Fruit fly (Drosophila melanogaster) whole organism, embryonic: ENCODE results near the gene Nup358.

Experiments
- Atf6 ChIP-seq: fragments of 200-800 bp; sonication (Bioruptor generic); IDR thresholded peaks from 2 replicates; pipeline ENCODE4 v1.3.6; 2022; ENCODE audit warnings: missing biosample characterization, missing genetic modification characterization
- CG10462 ChIP-seq: fragments of 200-800 bp; sonication (Bioruptor generic); optimal IDR thresholded peaks from 2 replicates; lab custom pipeline; 2016; ENCODE audit warnings: missing biosample characterization, missing genetic modification characterization
- CG11398 ChIP-seq: fragments of 200-800 bp; sonication (Bioruptor generic); optimal IDR thresholded peaks from 2 replicates; lab custom pipeline; 2016; ENCODE audit warnings: missing biosample characterization, missing genetic modification characterization
- CG11695 ChIP-seq: fragments of 200-800 bp; sonication (Bioruptor generic); IDR thresholded peaks from 3 replicates; pipeline ENCODE4 v1.3.6; 2022; ENCODE audit warnings: missing biosample characterization, missing genetic modification characterization
- CG11723 ChIP-seq: fragments of 200-800 bp; sonication (Bioruptor generic); optimal IDR thresholded peaks from 2 replicates; lab custom pipeline; 2017; ENCODE audit warnings: missing biosample characterization, mild to moderate bottlenecking, missing genetic modification characterization
- CG13287 ChIP-seq: fragments of 200-800 bp; sonication (Bioruptor generic); IDR thresholded peaks from 2 replicates; pipeline ENCODE4 v1.3.6; 2022; ENCODE audit warnings: missing biosample characterization, missing genetic modification characterization; ENCODE audit not compliant: partially characterized antibody
- CG13296 ChIP-seq: fragments of 200-800 bp; sonication (Bioruptor generic); optimal IDR thresholded peaks from 3 replicates; lab custom pipeline; 2018; ENCODE audit warnings: missing biosample characterization, mild to moderate bottlenecking, missing genetic modification characterization
- CG14965 ChIP-seq: fragments of 200-800 bp; sonication (Bioruptor generic); optimal IDR thresholded peaks from 2 replicates; lab custom pipeline; 2016; ENCODE audit warnings: missing biosample characterization, missing genetic modification characterization, borderline replicate concordance
- CG1529 ChIP-seq: fragments of 200-800 bp; sonication (Bioruptor generic); optimal IDR thresholded peaks from 3 replicates; lab custom pipeline; 2018; ENCODE audit warnings: missing biosample characterization, missing genetic modification characterization
- CG15479 ChIP-seq: fragments of 200-800 bp; sonication (Bioruptor generic); optimal IDR thresholded peaks from 3 replicates; lab custom pipeline; 2019; ENCODE audit warnings: missing biosample characterization, mild to moderate bottlenecking, missing genetic modification characterization, moderate library complexity
- CG1602 ChIP-seq: fragments of 200-800 bp; sonication (Bioruptor generic); optimal IDR thresholded peaks from 3 replicates; lab custom pipeline; 2016; ENCODE audit warnings: missing biosample characterization, missing genetic modification characterization
- CG17829 ChIP-seq: fragments of 200-800 bp; optimal IDR thresholded peaks from 2 replicates; lab custom pipeline; 2019; ENCODE audit warnings: missing biosample characterization, mild to moderate bottlenecking, missing genetic modification characterization, moderate library complexity
- CG18476 ChIP-seq: fragments of 200-800 bp; sonication (Bioruptor generic); optimal IDR thresholded peaks from 2 replicates; lab custom pipeline; 2016; ENCODE audit warnings: missing biosample characterization, mild to moderate bottlenecking, missing genetic modification characterization
- CG30431 ChIP-seq: fragments of 200-800 bp; sonication (Bioruptor generic); optimal IDR thresholded peaks from 2 replicates; lab custom pipeline; 2017; ENCODE audit warnings: missing biosample characterization, missing genetic modification characterization
- CG3281 ChIP-seq: fragments of 200-800 bp; sonication (Bioruptor generic); optimal IDR thresholded peaks from 3 replicates; lab custom pipeline; 2017; ENCODE audit warnings: missing biosample characterization, mild to moderate bottlenecking, missing genetic modification characterization
- CG33213 ChIP-seq: fragments of 200-800 bp; sonication (Bioruptor generic); optimal IDR thresholded peaks from 3 replicates; lab custom pipeline; 2016; ENCODE audit warnings: missing biosample characterization, missing genetic modification characterization
- CG3995 ChIP-seq: fragments of 200-800 bp; sonication (Bioruptor generic); optimal IDR thresholded peaks from 3 replicates; lab custom pipeline; 2016; ENCODE audit warnings: missing biosample characterization, missing genetic modification characterization
- CG4707 ChIP-seq: fragments of 200-800 bp; sonication (Bioruptor generic); optimal IDR thresholded peaks from 2 replicates; lab custom pipeline; 2018; ENCODE audit warnings: missing biosample characterization, mild to moderate bottlenecking, missing genetic modification characterization, moderate library complexity
- CG4820 ChIP-seq: fragments of 200-800 bp; sonication (Bioruptor generic); optimal IDR thresholded peaks from 3 replicates; lab custom pipeline; 2016; ENCODE audit warnings: missing biosample characterization, missing genetic modification characterization
- CG6175 ChIP-seq: fragments of 200-800 bp; sonication (Bioruptor generic); IDR thresholded peaks from 3 replicates; pipeline ENCODE4 v1.3.6; 2022; ENCODE audit warnings: missing biosample characterization, missing genetic modification characterization
- CG6654 ChIP-seq: fragments of 200-800 bp; sonication (Bioruptor generic); optimal IDR thresholded peaks from 2 replicates; lab custom pipeline; 2017; ENCODE audit warnings: missing biosample characterization, mild to moderate bottlenecking, missing genetic modification characterization
- CG6854 ChIP-seq: fragments of 200-800 bp; sonication (Bioruptor generic); optimal IDR thresholded peaks from 3 replicates; lab custom pipeline; 2017; ENCODE audit warnings: missing biosample characterization, mild to moderate bottlenecking, missing genetic modification characterization
- CG7556 ChIP-seq: fragments of 200-800 bp; sonication (Bioruptor generic); optimal IDR thresholded peaks from 2 replicates; lab custom pipeline; 2017; ENCODE audit warnings: missing biosample characterization, mild to moderate bottlenecking, missing genetic modification characterization
- CG8281 ChIP-seq: fragments of 200-800 bp; sonication (Bioruptor generic); optimal IDR thresholded peaks from 2 replicates; lab custom pipeline; 2018; ENCODE audit warnings: missing biosample characterization, mild to moderate bottlenecking, missing genetic modification characterization, moderate library complexity
- CG8924 ChIP-seq: fragments of 200-800 bp; optimal IDR thresholded peaks from 3 replicates; lab custom pipeline; 2019; ENCODE audit warnings: missing biosample characterization, mild to moderate bottlenecking, missing genetic modification characterization, moderate library complexity
- CkIIα-i1 ChIP-seq: fragments of 200-800 bp; sonication (Bioruptor generic); IDR thresholded peaks from 2 replicates; pipeline ENCODE4 v1.3.6; 2022; ENCODE audit warnings: missing biosample characterization, missing genetic modification characterization
- Deaf1 ChIP-seq: fragments of 200-800 bp; optimal IDR thresholded peaks from 3 replicates; lab custom pipeline; 2019; ENCODE audit warnings: missing biosample characterization, mild to moderate bottlenecking, missing genetic modification characterization, moderate library complexity
- Dip2 ChIP-seq: fragments of 200-800 bp; sonication (Bioruptor generic); IDR thresholded peaks from 2 replicates; pipeline ENCODE4 v1.3.6; 2022; ENCODE audit warnings: missing biosample characterization, missing genetic modification characterization
- Dll ChIP-seq: fragments of 200-800 bp; sonication (Bioruptor generic); IDR thresholded peaks from 4 replicates; pipeline ENCODE4 v1.3.6; 2022; ENCODE audit warnings: missing biosample characterization, missing genetic modification characterization; ENCODE audit not compliant: partially characterized antibody
- Drgx ChIP-seq: fragments of 200-800 bp; sonication (Bioruptor generic); IDR thresholded peaks from 2 replicates; pipeline ENCODE4 v1.3.6; 2022; ENCODE audit warnings: missing biosample characterization, missing genetic modification characterization
- Ets97D ChIP-seq: fragments of 200-800 bp; sonication (Bioruptor generic); optimal IDR thresholded peaks from 3 replicates; lab custom pipeline; 2016; ENCODE audit warnings: missing biosample characterization, missing genetic modification characterization
- Fer1 ChIP-seq: fragments of 200-800 bp; sonication (Bioruptor generic); optimal IDR thresholded peaks from 2 replicates; lab custom pipeline; 2017; ENCODE audit warnings: missing biosample characterization, mild to moderate bottlenecking, missing genetic modification characterization
- Gug ChIP-seq: fragments of 200-800 bp; sonication (Bioruptor generic); IDR thresholded peaks from 4 replicates; pipeline ENCODE4 v1.3.6; 2022; ENCODE audit warnings: missing biosample characterization, missing genetic modification characterization
- Hand ChIP-seq: fragments of 200-800 bp; sonication (Bioruptor generic); optimal IDR thresholded peaks from 2 replicates; lab custom pipeline; 2017; ENCODE audit warnings: mild to moderate bottlenecking, missing biosample characterization, missing genetic modification reagents, missing genetic modification characterization
- Hr3 ChIP-seq: fragments of 200-800 bp; sonication (Bioruptor generic); optimal IDR thresholded peaks from 3 replicates; lab custom pipeline; 2016; ENCODE audit warnings: missing biosample characterization, missing genetic modification characterization
- NC2β ChIP-seq: fragments of 200-800 bp; sonication (Bioruptor generic); optimal IDR thresholded peaks from 2 replicates; lab custom pipeline; 2016; ENCODE audit warnings: missing biosample characterization, missing genetic modification characterization
- abd-A ChIP-seq: fragments of 200-800 bp; sonication (Bioruptor generic); optimal IDR thresholded peaks from 3 replicates; lab custom pipeline; 2019; ENCODE audit warnings: missing biosample characterization, mild to moderate bottlenecking, missing genetic modification characterization, moderate library complexity
- croc ChIP-seq: fragments of 200-800 bp; sonication (Bioruptor generic); conservative IDR thresholded peaks from 3 replicates; pipeline ENCODE4 v1.3.6; 2022; ENCODE audit warnings: missing biosample characterization, missing genetic modification characterization
- crol ChIP-seq: fragments of 200-800 bp; sonication (Bioruptor generic); IDR thresholded peaks from 2 replicates; pipeline ENCODE4 v1.3.6; 2022; ENCODE audit warnings: missing biosample characterization, missing genetic modification characterization
- dmrt99B ChIP-seq: fragments of 200-800 bp; sonication (Bioruptor generic); optimal IDR thresholded peaks from 2 replicates; lab custom pipeline; 2018; ENCODE audit warnings: missing biosample characterization, mild to moderate bottlenecking, missing genetic modification characterization, moderate library complexity
- dysf ChIP-seq: fragments of 200-800 bp; sonication (Bioruptor generic); IDR thresholded peaks from 3 replicates; pipeline ENCODE4 v1.3.6; 2022; ENCODE audit warnings: missing biosample characterization, missing genetic modification characterization
- fru ChIP-seq: fragments of >200 bp; optimal IDR thresholded peaks from 2 replicates; lab custom pipeline; 2017
- gsb ChIP-seq: fragments of 200-800 bp; sonication (Bioruptor generic); IDR thresholded peaks from 2 replicates; pipeline ENCODE4 v1.3.6; 2022; ENCODE audit warnings: missing biosample characterization, missing genetic modification characterization
- gt ChIP-seq: fragments of 200-800 bp; sonication (Bioruptor generic); IDR thresholded peaks from 2 replicates; pipeline ENCODE4 v1.3.6; 2022; ENCODE audit warnings: missing biosample characterization, missing genetic modification characterization
- lab ChIP-seq: fragments of 200-800 bp; sonication (Bioruptor generic); optimal IDR thresholded peaks from 3 replicates; lab custom pipeline; 2017; ENCODE audit warnings: missing biosample characterization, missing genetic modification characterization, mild to moderate bottlenecking, moderate library complexity, missing genetic modification reagents
- pita ChIP-seq: fragments of 200-800 bp; sonication (Bioruptor generic); optimal IDR thresholded peaks from 2 replicates; lab custom pipeline; 2017; ENCODE audit warnings: missing biosample characterization, mild to moderate bottlenecking, missing genetic modification characterization
- ranshi ChIP-seq: fragments of 200-800 bp; sonication (Bioruptor generic); IDR thresholded peaks from 2 replicates; pipeline ENCODE4 v1.3.6; 2022; ENCODE audit warnings: missing biosample characterization, missing genetic modification characterization
- run ChIP-seq: fragments of 200-800 bp; sonication (Bioruptor generic); optimal IDR thresholded peaks from 3 replicates; lab custom pipeline; 2018; ENCODE audit warnings: missing biosample characterization, mild to moderate bottlenecking, missing genetic modification characterization
- salm ChIP-seq: fragments of 200-800 bp; sonication (Bioruptor generic); optimal IDR thresholded peaks from 2 replicates; lab custom pipeline; 2018; ENCODE audit warnings: missing biosample characterization, mild to moderate bottlenecking, missing genetic modification characterization
- sima ChIP-seq: fragments of 200-800 bp; sonication (Bioruptor generic); optimal IDR thresholded peaks from 2 replicates; lab custom pipeline; 2016; ENCODE audit warnings: missing biosample characterization, missing genetic modification characterization
- sisA ChIP-seq: fragments of 200-800 bp; sonication (Bioruptor generic); IDR thresholded peaks from 2 replicates; pipeline ENCODE4 v1.3.6; 2022; ENCODE audit warnings: missing biosample characterization, missing genetic modification characterization
- sqz ChIP-seq: fragments of 200-800 bp; sonication (Bioruptor generic); optimal IDR thresholded peaks from 3 replicates; lab custom pipeline; 2018; ENCODE audit warnings: missing biosample characterization, mild to moderate bottlenecking, missing genetic modification characterization
- vfl ChIP-seq: fragments of 200-800 bp; sonication (Bioruptor generic); optimal IDR thresholded peaks from 2 replicates; lab custom pipeline; 2016; ENCODE audit warnings: missing biosample characterization, missing genetic modification characterization

The Nup358 gene

dm6 chr3R:25275276-25275675 is 26.1 kb downstream of the Nup358 start (continued):
- no peak for TF ChIP-seq Gug (GFP tag; lab: Robert Waterston, UW)
- no peak for TF ChIP-seq CG33213 (GFP tag; lab: Kevin White, UChicago)
- TF ChIP-seq lab, result peak; percentile 81
- peak; percentile 52 for TF ChIP-seq Hand (GFP tag; lab: Kevin White, UChicago)
- TF ChIP-seq Hr3 (GFP tag; lab: Kevin White, UChicago), result no peak
- TF ChIP-seq gt (GFP tag; lab: Robert Waterston, UW), result no peak
- TF ChIP-seq Dll (GFP tag; lab: Robert Waterston, UW), result no peak
- no peak for TF ChIP-seq ranshi (GFP tag; lab: Robert Waterston, UW)
- no peak for TF ChIP-seq vfl (GFP tag; lab: Kevin White, UChicago)
- no peak for TF ChIP-seq CG30431 (GFP tag; lab: Kevin White, UChicago)
- no peak for TF ChIP-seq CG11723
- TF ChIP-seq run, result no peak
- TF ChIP-seq CG11398, result no peak
- TF ChIP-seq CG17829 (tag; lab: Kevin White, UChicago), result no peak
- peak; percentile 10 for TF ChIP-seq salm (tag; lab: Kevin White, UChicago)
- TF ChIP-seq CG15479 (GFP tag; lab: Kevin White, UChicago), result no peak
- no peak for TF ChIP-seq sima (GFP tag; lab: Kevin White, UChicago)
- no peak for TF ChIP-seq CG4707 (GFP tag; lab: Kevin White, UChicago)
- no peak for TF ChIP-seq CG1602 (GFP tag; lab: Kevin White, UChicago)
- TF ChIP-seq NC2β (GFP tag; lab: Kevin White, UChicago), result no peak
- no peak for TF ChIP-seq CG6654
- TF ChIP-seq CG7556 (GFP tag; lab: Kevin White, UChicago), result no peak
- TF ChIP-seq CG8281 (tag; lab: Kevin White, UChicago), result no peak
- peak; percentile 50 for TF ChIP-seq CG3281 (GFP tag; lab: Kevin White, UChicago)
- no peak for TF ChIP-seq Deaf1 (tag; lab: Kevin White, UChicago)
- TF ChIP-seq Fer1 (GFP tag; lab: Kevin White, UChicago), result peak; percentile 81
- peak; percentile 27 for TF ChIP-seq CG8924 (tag; lab: Kevin White, UChicago)
- TF ChIP-seq dysf (GFP tag; lab: Robert Waterston, UW), result no peak
- TF ChIP-seq pita, result no peak
- TF ChIP-seq CG10462 (GFP tag; lab: Kevin White, UChicago), result no peak
- no peak for TF ChIP-seq croc (GFP tag; lab: Robert Waterston, UW)
- TF ChIP-seq CG6175 (GFP tag; lab: Robert Waterston, UW), result no peak
- TF ChIP-seq CG6854 (GFP tag; lab: Kevin White, UChicago), result no peak
- TF ChIP-seq CG14965 (GFP tag; lab: Kevin White, UChicago), result no peak
- no peak for TF ChIP-seq CG18476 (GFP tag; lab: Kevin White, UChicago)
- no peak for TF ChIP-seq CkIIα-i1
- TF ChIP-seq CG3995, result no peak
- TF ChIP-seq fru, result no peak
- no peak for TF ChIP-seq crol
- TF ChIP-seq dmrt99B (tag; lab: Kevin White, UChicago), result no peak
- TF ChIP-seq CG4820 (GFP tag; lab: Kevin White, UChicago), result no peak
- TF ChIP-seq Drgx (GFP tag; lab: Robert Waterston, UW), result no peak
- TF ChIP-seq gsb (GFP tag; lab: Robert Waterston, UW), result no peak
- TF ChIP-seq Ets97D (GFP tag; lab: Kevin White, UChicago), result no peak
- TF ChIP-seq abd-A, result no peak
- TF ChIP-seq CG1529 (GFP tag; lab: Kevin White, UChicago), result no peak
- TF ChIP-seq CG13287 (GFP tag; lab: Robert Waterston, UW), result no peak
- no peak for TF ChIP-seq sqz
- 0 out of 3 replicates have a peak, but pooled peaks have one; percentile 17 for TF ChIP-seq CG11695 (GFP tag; lab: Robert Waterston, UW)
- TF ChIP-seq CG13296, result peak; percentile 81
- no peak for TF ChIP-seq Dip2 (GFP tag; lab: Robert Waterston, UW)
- TF ChIP-seq sisA, result no peak
- TF ChIP-seq Atf6, result no peak; the same call in 1 of the 2 replicates
